Fruit fly (Drosophila melanogaster): Measurements from ENCODE around the gene CG6356.

Gene CG6356

dm6 chr3R:24268293-24268692 is 15.5 kb upstream of the CG6356 start:
- peak; percentile 10 for TF ChIP-seq noc (tag; optimal IDR thresholded peaks at IDR 0.05)

dm6 chr3R:24270034-24270433 is 13.7 kb upstream of the CG6356 start:
- no peak for TF ChIP-seq noc (tag; optimal IDR thresholded peaks at IDR 0.05)

dm6 chr3R:24270578-24270977 is 13.2 kb upstream of the CG6356 start:
- no peak for TF ChIP-seq noc (tag; optimal IDR thresholded peaks at IDR 0.05)

- peak; percentile 39 for TF ChIP-seq noc (tag; optimal IDR thresholded peaks at IDR 0.05)
Measured at dm6 chr3R:24271071-24271470, 12.7 kb upstream of the CG6356 start, which contains the start of gene jar. Gene jar (minus strand): TSS chr3R:24271233.

- no peak for TF ChIP-seq noc (tag; optimal IDR thresholded peaks at IDR 0.05)
Measured at dm6 chr3R:24272232-24272631, 11.5 kb upstream of the CG6356 start.

dm6 chr3R:24272775-24273290 is 10.9 kb upstream of the CG6356 start, which contains the start of gene Orct2:
Gene Orct2 (plus strand): TSS chr3R:24273029.
- peak; percentile 50 for TF ChIP-seq noc (tag; optimal IDR thresholded peaks at IDR 0.05)

dm6 chr3R:24274212-24274611 is 9.5 kb upstream of the CG6356 start:
- no peak for TF ChIP-seq noc (tag; optimal IDR thresholded peaks at IDR 0.05)

- TF ChIP-seq noc (tag; optimal IDR thresholded peaks at IDR 0.05) = no peak
Measured at dm6 chr3R:24275463-24275862, 8.3 kb upstream of the CG6356 start.

- peak; percentile 96 for TF ChIP-seq noc (tag; optimal IDR thresholded peaks at IDR 0.05)
Measured at dm6 chr3R:24276104-24277008, 7.4 kb upstream of the CG6356 start, which contains the start of gene Orct. Gene Orct (plus strand): TSS chr3R:24276260.

dm6 chr3R:24278738-24279137 is 5.0 kb upstream of the CG6356 start:
- TF ChIP-seq noc (tag; optimal IDR thresholded peaks at IDR 0.05) = no peak

- no peak for TF ChIP-seq noc (tag; optimal IDR thresholded peaks at IDR 0.05)
Measured at dm6 chr3R:24279291-24279690, 4.5 kb upstream of the CG6356 start, which contains the start of gene shps. Gene shps (plus strand): TSS chr3R:24279572.

dm6 chr3R:24282567-24283324 is 1.0 kb upstream of the CG6356 start:
- no peak for TF ChIP-seq noc (tag; optimal IDR thresholded peaks at IDR 0.05)

dm6 chr3R:24284164-24284563 is 409 bp downstream of the CG6356 start:
- no peak for TF ChIP-seq noc (tag; optimal IDR thresholded peaks at IDR 0.05)

dm6 chr3R:24285423-24285822 is 1.7 kb downstream of the CG6356 start:
- no peak for TF ChIP-seq noc (tag; optimal IDR thresholded peaks at IDR 0.05)

- no peak for TF ChIP-seq noc (tag; optimal IDR thresholded peaks at IDR 0.05)
Measured at dm6 chr3R:24287157-24287556, 3.4 kb downstream of the CG6356 start.

dm6 chr3R:24289768-24290349 is 6.1 kb downstream of the CG6356 start, which contains the start of the genes CG34290 and Uck:
Gene CG34290 (minus strand): TSS chr3R:24289818.
Gene Uck (plus strand): TSS chr3R:24290172.
- peak; percentile 50 for TF ChIP-seq noc (tag; optimal IDR thresholded peaks at IDR 0.05)

All from whole organism, larva.